Worm (Caenorhabditis elegans): ENCODE results near the gene ceh-41.

Gene ceh-41

ce11 chrX:1837703-1838102 lies 10.8 kb downstream of the ceh-41 start (continued):
- peak; percentile 57 for TF ChIP-seq dsc-1 (tag; optimal IDR thresholded peaks at IDR 0.05)
- TF ChIP-seq nhr-20 (tag; optimal IDR thresholded peaks at IDR 0.05) = peak; percentile 40
- TF ChIP-seq elt-2 (tag; optimal IDR thresholded peaks at IDR 0.05) = peak; percentile 32
- no peak for TF ChIP-seq nhr-11 (tag; optimal IDR thresholded peaks at IDR 0.05)
- TF ChIP-seq tbx-2 (tag; optimal IDR thresholded peaks at IDR 0.05) = peak; percentile 25
- TF ChIP-seq sptf-1 (tag; optimal IDR thresholded peaks at IDR 0.05) = no peak
- no peak for TF ChIP-seq Y116A8C.19 (tag; optimal IDR thresholded peaks at IDR 0.05; ENCODE audit: borderline replicate concordance)
- peak; percentile 6 for TF ChIP-seq sox-4 (tag; optimal IDR thresholded peaks at IDR 0.05)
- no peak for TF ChIP-seq egl-27 (tag; optimal IDR thresholded peaks at IDR 0.05)
- TF ChIP-seq mef-2 (tag; optimal IDR thresholded peaks at IDR 0.05) = no peak
- no peak for TF ChIP-seq ceh-90 (tag; optimal IDR thresholded peaks at IDR 0.05)
- TF ChIP-seq lin-14 (GFP tag; optimal IDR thresholded peaks at IDR 0.05) = no peak
- peak in 2 of 3 experiments; percentile 40 to 56 for TF ChIP-seq ceh-82 (tag; optimal IDR thresholded peaks at IDR 0.05)
- TF ChIP-seq ets-5 (GFP tag; IDR thresholded peaks at IDR 0.05) = no peak
- no peak for TF ChIP-seq aha-1 (tag; optimal IDR thresholded peaks at IDR 0.05)
- no peak for TF ChIP-seq unc-98 (GFP tag; IDR thresholded peaks at IDR 0.05)
- peak; percentile 55 for TF ChIP-seq fkh-8 (tag; optimal IDR thresholded peaks at IDR 0.05)
- TF ChIP-seq unc-86 (tag; optimal IDR thresholded peaks at IDR 0.05) = no peak
- TF ChIP-seq pax-3 (tag; optimal IDR thresholded peaks at IDR 0.05) = peak; percentile 51
- TF ChIP-seq nhr-90 (tag; optimal IDR thresholded peaks at IDR 0.05; ENCODE audit: poor library complexity) = peak; percentile 67
- TF ChIP-seq nhr-47 (tag; optimal IDR thresholded peaks at IDR 0.05) = peak; percentile 73
- TF ChIP-seq sup-37 (GFP tag; optimal IDR thresholded peaks at IDR 0.05) = no peak
- TF ChIP-seq hlh-4 (tag; optimal IDR thresholded peaks at IDR 0.05) = no peak
- TF ChIP-seq lin-13 (GFP tag; optimal IDR thresholded peaks at IDR 0.05) = no peak
- TF ChIP-seq ztf-11 (tag; optimal IDR thresholded peaks at IDR 0.05) = peak in 1 of 2 experiments; percentile 36
- TF ChIP-seq F16B12.6 (tag; optimal IDR thresholded peaks at IDR 0.05) = no peak
- peak in 1 of 2 experiments; percentile 64 for TF ChIP-seq lin-35 (GFP tag; optimal IDR thresholded peaks at IDR 0.05)
- no peak for TF ChIP-seq ceh-63 (GFP tag; optimal IDR thresholded peaks at IDR 0.05)
- TF ChIP-seq lsy-2 (tag; optimal IDR thresholded peaks at IDR 0.05) = peak in 1 of 2 experiments; percentile 16
- TF ChIP-seq zip-4 (GFP tag; optimal IDR thresholded peaks at IDR 0.05) = no peak
- peak; percentile 11 for TF ChIP-seq egl-13 (tag; optimal IDR thresholded peaks at IDR 0.05)
- TF ChIP-seq nhr-28 (tag; optimal IDR thresholded peaks at IDR 0.05) = no peak
- TF ChIP-seq irx-1 (tag; optimal IDR thresholded peaks at IDR 0.05) = no peak
- TF ChIP-seq C34B4.2 (tag; optimal IDR thresholded peaks at IDR 0.05) = no peak
- no peak for TF ChIP-seq lin-39 (tag; optimal IDR thresholded peaks at IDR 0.05)
- TF ChIP-seq nhr-84 (tag; optimal IDR thresholded peaks at IDR 0.05) = no peak

ce11 chrX:1830475-1830874 lies 18.0 kb downstream of the ceh-41 start:
- TF ChIP-seq nhr-85 (tag) (no peak), C34B4.2 (tag; optimal IDR thresholded peaks at IDR 0.05) (no peak), ceh-90 (tag; optimal IDR thresholded peaks at IDR 0.05) (no peak), unc-86 (tag; optimal IDR thresholded peaks at IDR 0.05) (no peak), lin-39 (tag; optimal IDR thresholded peaks at IDR 0.05) (no peak), rnt-1 (tag; optimal IDR thresholded peaks at IDR 0.05) (no peak), elt-2 (tag; optimal IDR thresholded peaks at IDR 0.05) (no peak)

ce11 chrX:1829937-1830336 lies 18.5 kb downstream of the ceh-41 start, which contains the start of gene C14E2.6:
Gene C14E2.6 (minus strand): TSS chrX:1830037.
- no peak for TF ChIP-seq unc-62 (GFP tag; optimal IDR thresholded peaks at IDR 0.05)
- TF ChIP-seq hlh-4 (tag; optimal IDR thresholded peaks at IDR 0.05) = peak; percentile 20
